Worm (Caenorhabditis elegans) whole organism, L4 larva: Measurements from ENCODE around the gene F59A6.11.

ENCODE experiments used
- F37D6.2 ChIP-seq: sonication (generic microtip); optimal IDR thresholded peaks from 2 replicates; lab custom pipeline; 2016; ENCODE audit warnings: mild to moderate bottlenecking, missing genetic modification characterization, missing compliant biosample characterization
- F44E2.7 ChIP-seq: fragments of 200-800 bp; sonication (Bioruptor generic); IDR thresholded peaks from 2 replicates; pipeline ENCODE4 v2.1.2; 2022; ENCODE audit warnings: missing genetic modification characterization, missing compliant biosample characterization
- T20F7.1 ChIP-seq: fragments of 200-800 bp; sonication (Bioruptor generic); optimal IDR thresholded peaks from 2 replicates; lab custom pipeline; 2018; ENCODE audit warnings: mild to moderate bottlenecking, missing genetic modification characterization, missing compliant biosample characterization
- Y75B8A.6 ChIP-seq: fragments of 200-800 bp; sonication (Bioruptor generic); IDR thresholded peaks from 2 replicates; pipeline ENCODE4 v1.3.6; 2022; ENCODE audit warnings: missing genetic modification reagents, missing genetic modification characterization, missing compliant biosample characterization
- ZK337.2 ChIP-seq: fragments of 200-800 bp; sonication (Bioruptor generic); IDR thresholded peaks from 2 replicates; pipeline ENCODE4 v1.3.6; 2022; ENCODE audit warnings: missing genetic modification reagents, missing genetic modification characterization, missing compliant biosample characterization
- aha-1 ChIP-seq: fragments of 150-350 bp; peaks from one replicate; lab custom pipeline; 2014; ENCODE audit warnings: missing biosample characterization, missing genetic modification characterization
- ama-1 ChIP-seq: fragments of 150-350 bp; optimal IDR thresholded peaks from 2 replicates; lab custom pipeline; 2014; ENCODE audit warnings: inconsistent platforms, mixed read lengths
- attf-4 ChIP-seq: sonication (generic microtip); optimal IDR thresholded peaks from 3 replicates; lab custom pipeline; 2017; ENCODE audit warnings: missing biosample characterization, missing genetic modification characterization
- ces-1 ChIP-seq: fragments of 150-350 bp; sonication (generic microtip); optimal IDR thresholded peaks from 4 replicates; lab custom pipeline; 2014; ENCODE audit warnings: missing biosample characterization, missing genetic modification reagents, missing genetic modification characterization
- daf-16 ChIP-seq, 3 experiments: sonication (generic microtip); optimal IDR thresholded peaks; 2 replicates each; lab custom pipeline; 2016 to 2017; ENCODE audit warnings: missing genetic modification characterization in 3 of 3, missing genetic modification reagents in 3 of 3, mild to moderate bottlenecking in 2 of 3, missing compliant biosample characterization in 2 of 3, missing biosample characterization in 1 of 3, moderate library complexity in 1 of 3
- dmd-6 ChIP-seq: fragments of 200-800 bp; sonication (Bioruptor generic); IDR thresholded peaks from 2 replicates; pipeline ENCODE4 v1.3.6; 2022; ENCODE audit warnings: missing genetic modification reagents, missing genetic modification characterization, missing compliant biosample characterization
- hlh-30 ChIP-seq: sonication (generic microtip); optimal IDR thresholded peaks from 2 replicates; lab custom pipeline; 2017; ENCODE audit warnings: antibody characterized with exemption, mild to moderate bottlenecking, missing genetic modification characterization, missing compliant biosample characterization; ENCODE audit not compliant: insufficient read depth
- lin-13 ChIP-seq: fragments of 150-350 bp; optimal IDR thresholded peaks from 2 replicates; lab custom pipeline; 2014; ENCODE audit warnings: missing biosample characterization, missing genetic modification reagents, missing genetic modification characterization
- lin-29 ChIP-seq: fragments of 200-800 bp; sonication (Bioruptor generic); IDR thresholded peaks from 2 replicates; pipeline ENCODE4 v1.3.6; 2022; ENCODE audit warnings: missing genetic modification reagents, missing genetic modification characterization, missing compliant biosample characterization
- lin-39 ChIP-seq: fragments of 150-350 bp; optimal IDR thresholded peaks from 2 replicates; lab custom pipeline; 2014; ENCODE audit warnings: missing biosample characterization, missing genetic modification reagents, missing genetic modification characterization
- madf-5 ChIP-seq, 2 experiments: fragments of 200-800 bp; sonication (Bioruptor generic); IDR thresholded peaks; 2 replicates each; pipeline ENCODE4 v1.3.6; 2022; ENCODE audit warnings: missing compliant biosample characterization in 2 of 2, missing genetic modification characterization in 2 of 2
- madf-9 ChIP-seq: fragments of 200-800 bp; sonication (Bioruptor generic); conservative IDR thresholded peaks from 2 replicates; pipeline ENCODE4 v1.3.6; 2022; ENCODE audit warnings: missing genetic modification reagents, missing genetic modification characterization, missing compliant biosample characterization
- mes-2 ChIP-seq: sonication (generic microtip); optimal IDR thresholded peaks from 2 replicates; lab custom pipeline; 2016; ENCODE audit warnings: missing genotype, mild to moderate bottlenecking, missing genetic modification characterization, missing compliant biosample characterization; ENCODE audit not compliant: poor library complexity, severe bottlenecking
- nhr-10 ChIP-seq: fragments of 150-350 bp; optimal IDR thresholded peaks from 2 replicates; lab custom pipeline; 2014; ENCODE audit warnings: missing biosample characterization, missing genetic modification characterization
- nhr-11 ChIP-seq: fragments of 150-350 bp; optimal IDR thresholded peaks from 2 replicates; lab custom pipeline; 2014; ENCODE audit warnings: missing biosample characterization, missing genetic modification characterization
- nhr-111 ChIP-seq: fragments of 200-800 bp; sonication (Bioruptor generic); optimal IDR thresholded peaks from 2 replicates; lab custom pipeline; 2018; ENCODE audit warnings: mild to moderate bottlenecking, missing genetic modification characterization, missing compliant biosample characterization
- nhr-237 ChIP-seq: sonication (generic microtip); optimal IDR thresholded peaks from 2 replicates; lab custom pipeline; 2017; ENCODE audit warnings: missing biosample characterization, missing genetic modification characterization
- nhr-41 ChIP-seq: fragments of 200-800 bp; sonication (Bioruptor generic); IDR thresholded peaks from 2 replicates; pipeline ENCODE4 v1.3.6; 2022; ENCODE audit warnings: missing genetic modification reagents, missing genetic modification characterization, missing compliant biosample characterization
- nhr-48 ChIP-seq: sonication (generic microtip); optimal IDR thresholded peaks from 2 replicates; lab custom pipeline; 2016; ENCODE audit warnings: mild to moderate bottlenecking, missing genetic modification characterization, missing compliant biosample characterization
- pqm-1 ChIP-seq: sonication (generic microtip); optimal IDR thresholded peaks from 2 replicates; lab custom pipeline; 2017; ENCODE audit warnings: missing biosample characterization, missing genetic modification characterization
- saeg-2 ChIP-seq: fragments of 200-800 bp; sonication (Bioruptor generic); IDR thresholded peaks from 2 replicates; pipeline ENCODE4 v1.3.6; 2022; ENCODE audit warnings: missing genetic modification reagents, missing genetic modification characterization, missing compliant biosample characterization
- tra-1 ChIP-seq: fragments of 200-800 bp; sonication (Bioruptor generic); IDR thresholded peaks from 2 replicates; pipeline ENCODE4 v1.3.6; 2022; ENCODE audit warnings: missing genetic modification reagents, missing genetic modification characterization, missing compliant biosample characterization
- unc-130 ChIP-seq: sonication (generic microtip); optimal IDR thresholded peaks from 2 replicates; lab custom pipeline; 2016; ENCODE audit warnings: missing genetic modification reagents, missing genetic modification characterization, missing compliant biosample characterization
- unc-62 ChIP-seq, 3 experiments: fragments of 150-350 bp in 1 of 3; sonication (generic microtip); optimal IDR thresholded peaks in 2 of 3; peaks in 1 of 3; 1 replicate in 1 of 3; 2 replicates in 2 of 3; lab custom pipeline; 2014 to 2017; ENCODE audit warnings: missing biosample characterization in 3 of 3, missing genetic modification characterization in 3 of 3, missing genetic modification reagents in 3 of 3, missing genotype in 1 of 3
- zag-1 ChIP-seq: fragments of 150-350 bp; optimal IDR thresholded peaks from 2 replicates; lab custom pipeline; 2014; ENCODE audit warnings: missing biosample characterization, missing genetic modification characterization

F59A6.11 gene

DNA sequence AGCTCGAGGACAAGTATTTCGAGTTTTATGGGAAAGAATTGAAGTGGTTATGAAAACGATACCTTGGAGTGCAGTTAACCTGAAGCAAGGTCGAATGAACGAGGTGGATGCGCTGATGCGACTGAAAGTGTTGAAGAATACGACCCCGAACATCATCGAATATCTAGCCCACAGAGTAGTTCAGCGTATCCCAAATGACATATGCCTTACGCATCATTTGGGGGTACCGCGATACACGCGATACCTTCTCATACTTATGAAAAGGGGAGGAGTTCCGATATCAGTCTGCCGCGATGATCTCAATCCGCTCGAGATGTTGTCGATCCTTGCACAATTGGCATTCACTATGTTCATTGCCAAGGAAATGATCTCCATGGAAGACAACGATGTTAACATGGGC is 8.8 kb downstream of the F59A6.11 start, which contains the start of gene T27F7.12:
T27F7.12 (plus strand) TSS at position 301 of the 400 bp plus-strand sequence.
- no peak for TF ChIP-seq zag-1 (tag; lab: Kevin White, UChicago)
- no peak for TF ChIP-seq nhr-237 (tag; lab: Kevin White, UChicago)
- TF ChIP-seq T20F7.1 (GFP tag; lab: Kevin White, UChicago), result no peak
- no peak for TF ChIP-seq nhr-11
- TF ChIP-seq, all 104 proteins: peak for 0

DNA sequence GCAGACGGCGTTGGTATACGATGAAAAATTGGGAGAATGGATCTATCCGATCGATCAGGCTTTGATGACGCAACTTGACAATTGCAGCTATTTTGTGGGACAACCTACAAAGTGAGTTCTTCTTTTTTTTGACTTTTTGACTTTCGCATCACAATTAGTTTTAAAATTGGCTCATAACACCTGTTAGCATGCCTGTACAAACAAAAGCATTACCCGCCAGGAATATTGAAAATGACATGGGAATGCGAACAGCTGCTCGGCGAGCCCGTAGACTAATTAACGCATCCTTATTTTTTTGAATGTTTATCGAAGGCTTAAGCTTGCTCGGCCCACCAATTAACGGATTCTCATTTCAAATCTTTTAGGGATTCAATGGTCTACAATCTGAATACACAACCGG is 11.3 kb downstream of the F59A6.11 start:
- TF ChIP-seq attf-4 (tag; lab: Kevin White, UChicago), result no peak

DNA sequence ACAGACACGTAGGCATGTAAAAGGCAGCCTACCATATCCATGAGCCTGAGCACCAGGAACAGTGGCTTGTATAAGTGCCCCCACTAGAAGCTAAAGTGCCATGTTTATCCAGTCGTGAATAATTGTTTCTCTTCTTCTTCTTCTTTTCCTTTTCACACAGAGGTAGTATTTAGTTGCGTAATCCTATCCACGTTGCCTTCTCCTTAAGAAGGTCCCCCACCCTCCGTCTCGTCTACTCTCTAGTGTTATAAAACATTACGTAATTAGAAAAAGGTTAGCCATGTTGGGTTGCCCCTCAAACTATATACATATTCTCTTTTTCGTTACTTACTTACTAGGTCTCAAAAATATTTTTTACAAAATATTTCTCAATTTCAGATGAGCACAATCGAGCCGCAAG is 11.9 kb downstream of the F59A6.11 start:
- TF ChIP-seq ces-1 (GFP tag; lab: Kevin White, UChicago) (no peak), dmd-6 (GFP tag; lab: Robert Waterston, UW) (no peak), nhr-11 (no peak), unc-130 (no peak), ZK337.2 (GFP tag; lab: Robert Waterston, UW) (no peak), nhr-10 (tag; lab: Kevin White, UChicago) (no peak), saeg-2 (no peak), nhr-111 (no peak), mes-2 (no peak), F37D6.2 (no peak), F44E2.7 (GFP tag; lab: Robert Waterston, UW) (no peak), lin-39 (no peak)

DNA sequence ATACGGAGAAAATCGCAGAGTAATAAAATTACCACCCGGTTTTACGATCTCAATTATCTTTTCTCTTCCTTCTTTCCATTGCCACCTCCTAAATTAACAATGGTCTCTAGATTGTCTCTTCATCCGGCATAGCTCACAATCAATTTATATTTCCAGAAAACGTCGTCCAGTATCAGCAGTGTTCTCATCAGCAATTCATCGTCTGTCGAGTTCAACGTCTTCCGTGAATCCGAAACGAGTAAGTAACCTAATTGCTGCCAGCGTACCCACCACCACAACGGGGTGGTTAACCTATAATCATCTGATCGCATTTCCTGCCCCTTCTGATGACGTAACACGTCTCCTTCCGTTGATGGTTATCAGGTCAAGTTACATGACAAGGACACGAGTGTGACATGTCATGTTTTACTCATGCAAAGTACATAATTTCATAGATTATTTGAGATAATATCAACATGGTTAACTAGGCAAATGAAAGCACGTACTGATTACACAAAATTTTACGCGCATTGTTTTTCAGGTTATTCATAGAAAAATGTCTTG is 12.5 kb downstream of the F59A6.11 start:
- peak; percentile 63 for TF ChIP-seq hlh-30
- peak; percentile 29; the same call in 1 of the 2 replicates for TF ChIP-seq dmd-6 (GFP tag; lab: Robert Waterston, UW)
- peak in 1 of 2 experiments; percentile 95 for TF ChIP-seq unc-62 (GFP tag; optimal IDR thresholded peaks at IDR 0.05 in 1 of 2; lab: Kevin White, UChicago)
- no peak for TF ChIP-seq unc-62 (tag; optimal IDR thresholded peaks at IDR 0.05; lab: Kevin White, UChicago)
- TF ChIP-seq nhr-48 (tag; lab: Kevin White, UChicago), result no peak
- TF ChIP-seq Y75B8A.6, result no peak

DNA sequence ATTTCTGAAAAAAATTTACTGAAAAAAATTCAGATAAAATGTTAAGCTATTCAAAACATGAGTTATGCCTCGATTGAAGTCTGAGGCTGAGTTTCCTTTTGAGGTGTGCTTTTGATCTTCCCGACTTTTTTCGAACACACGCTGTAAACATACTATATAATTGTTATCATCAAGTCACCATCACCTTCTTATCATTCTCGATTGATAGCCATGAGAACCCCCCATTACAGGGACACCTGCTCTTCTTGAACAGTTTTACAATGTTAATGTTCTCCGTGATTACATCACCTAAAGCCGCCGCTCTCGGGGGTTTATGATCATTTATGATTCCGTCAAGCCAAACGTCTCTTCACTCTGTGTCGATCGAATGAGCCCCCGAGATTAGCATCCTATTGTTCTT is 14.4 kb downstream of the F59A6.11 start:
- TF ChIP-seq nhr-41 (GFP tag; lab: Robert Waterston, UW) (no peak), tra-1 (GFP tag; lab: Robert Waterston, UW) (no peak), madf-5 (GFP tag; IDR thresholded peaks at IDR 0.05; lab: Robert Waterston, UW) (no peak), madf-9 (GFP tag; lab: Robert Waterston, UW) (no peak), lin-13 (no peak), ZK337.2 (GFP tag; lab: Robert Waterston, UW) (no peak), lin-29 (no peak), daf-16 (GFP tag; optimal IDR thresholded peaks at IDR 0.05; lab: Kevin White, UChicago) (no peak), daf-16 (tag; optimal IDR thresholded peaks at IDR 0.05; lab: Kevin White, UChicago) (peak; percentile 45), pqm-1 (peak; percentile 15), ama-1 (lab: Kevin White, UChicago) (no peak)

DNA sequence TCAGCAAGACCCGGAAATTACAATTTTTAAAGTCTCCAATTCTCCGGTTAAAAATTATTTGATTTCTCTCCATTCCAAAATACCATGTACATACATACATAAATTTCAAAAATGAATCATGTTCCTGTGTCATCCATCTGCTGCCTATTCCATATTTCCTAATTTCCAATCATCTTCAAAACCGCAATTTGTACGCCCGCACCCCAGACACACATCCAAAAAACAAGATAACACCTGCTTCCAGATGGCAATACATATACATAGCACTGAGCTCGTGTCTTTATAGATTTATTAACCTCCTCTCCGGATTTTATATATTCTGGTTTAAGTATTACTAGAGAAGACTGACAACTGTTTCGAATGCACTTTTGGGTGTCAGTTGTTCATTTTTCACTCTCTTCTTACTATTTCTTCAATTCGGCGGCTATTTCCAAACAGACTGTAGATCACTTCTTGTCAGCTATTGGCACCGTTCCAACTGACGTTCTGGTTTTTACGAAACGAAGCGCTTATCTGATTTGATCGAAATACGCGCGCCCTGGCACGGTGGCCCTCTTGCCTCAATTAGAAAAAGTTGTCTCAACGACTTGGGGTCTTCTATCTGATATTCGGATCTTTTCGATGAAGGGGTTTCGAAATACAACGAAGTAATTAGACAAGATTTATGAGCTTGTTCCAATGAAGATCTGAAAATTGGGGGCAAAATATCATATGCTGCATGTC is 16.7 kb downstream of the F59A6.11 start:
- TF ChIP-seq ama-1 (lab: Kevin White, UChicago) (no peak), aha-1 (tag; lab: Kevin White, UChicago) (peak; percentile 40)
